6 worm cellular contexts compared by ENCODE assay signal in genomic region chrV:20464778-20465177, ce11.
A peak's percentile ranks its signal among the peaks of the same experiment; 100 is the strongest.
TF ChIP-seq lines count a peak whose summit lies in the region.

No protein-coding gene starts in this region.

TF ChIP-seq in whole organism, L4 larva, 104 proteins besides CTCF, POLR2A, EP300 and RAD21:
- TF ChIP-seq F10B5.3 (tag; optimal IDR thresholded peaks at IDR 0.05; lab: Kevin White, UChicago) (no peak), hlh-30 (tag; optimal IDR thresholded peaks at IDR 0.05; lab: Kevin White, UChicago; ENCODE audit: insufficient read depth) (peak; percentile 49)
TF ChIP-seq in whole organism, L4 larva: peak in this region for 1.

TF ChIP-seq in whole organism, early embryonic, 17 proteins besides CTCF, POLR2A, EP300 and RAD21:
- TF ChIP-seq tra-4 (tag; optimal IDR thresholded peaks at IDR 0.05; lab: Kevin White, UChicago) (no peak), hmg-4 (GFP tag; optimal IDR thresholded peaks at IDR 0.05; lab: Kevin White, UChicago) (peak; percentile 9), ama-1 (optimal IDR thresholded peaks at IDR 0.05; lab: Kevin White, UChicago) (no peak)
TF ChIP-seq in whole organism, early embryonic: peak in this region for 1.

TF ChIP-seq in whole organism, late embryonic, 69 proteins besides CTCF, POLR2A, EP300 and RAD21:
- TF ChIP-seq ets-4 (tag; optimal IDR thresholded peaks at IDR 0.05; lab: Kevin White, UChicago) (no peak), ceh-9 (tag; optimal IDR thresholded peaks at IDR 0.05; lab: Kevin White, UChicago) (no peak), fax-1 (tag; optimal IDR thresholded peaks at IDR 0.05; lab: Kevin White, UChicago) (no peak), sox-4 (tag; optimal IDR thresholded peaks at IDR 0.05; lab: Kevin White, UChicago) (no peak), ceh-31 (tag; optimal IDR thresholded peaks at IDR 0.05; lab: Kevin White, UChicago) (peak; percentile 49), ceh-30 (tag; optimal IDR thresholded peaks at IDR 0.05; lab: Kevin White, UChicago) (no peak), unc-55 (GFP tag; optimal IDR thresholded peaks at IDR 0.05; lab: Kevin White, UChicago) (peak; percentile 41), nfya-1 (tag; optimal IDR thresholded peaks at IDR 0.05; lab: Kevin White, UChicago) (peak; percentile 12), fkh-10 (GFP tag; optimal IDR thresholded peaks at IDR 0.05; lab: Kevin White, UChicago) (no peak), eyg-1 (tag; optimal IDR thresholded peaks at IDR 0.05; lab: Kevin White, UChicago) (no peak), ceh-48 (tag; optimal IDR thresholded peaks at IDR 0.05; lab: Kevin White, UChicago) (peak; percentile 80), hlh-30 (tag; optimal IDR thresholded peaks at IDR 0.05; lab: Kevin White, UChicago; ENCODE audit: insufficient read depth) (peak; percentile 40), pqm-1 (tag; optimal IDR thresholded peaks at IDR 0.05; lab: Kevin White, UChicago) (no peak), unc-42 (tag; optimal IDR thresholded peaks at IDR 0.05; lab: Kevin White, UChicago) (peak; percentile 2)

TF ChIP-seq in whole organism, midembryonic, 9 proteins besides CTCF, POLR2A, EP300 and RAD21:
- TF ChIP-seq T22C8.4 (GFP tag; IDR thresholded peaks at IDR 0.05; lab: Robert Waterston, UW) (peak; percentile 61), med-1 (GFP tag; optimal IDR thresholded peaks at IDR 0.05; lab: Kevin White, UChicago; ENCODE audit: insufficient read depth) (no peak), tab-1 (GFP tag; IDR thresholded peaks at IDR 0.05; lab: Robert Waterston, UW) (no peak), cog-1 (tag; optimal IDR thresholded peaks at IDR 0.05; lab: Kevin White, UChicago) (no peak), ref-1 (GFP tag; conservative IDR thresholded peaks at IDR 0.05; lab: Robert Waterston, UW) (no peak), ztf-29 (GFP tag; IDR thresholded peaks at IDR 0.05; lab: Robert Waterston, UW) (no peak), klf-2 (GFP tag; conservative IDR thresholded peaks at IDR 0.05; lab: Robert Waterston, UW) (no peak), ztf-23 (GFP tag; IDR thresholded peaks at IDR 0.05; lab: Robert Waterston, UW) (no peak)
TF ChIP-seq in whole organism, midembryonic: peak in this region for 1.

TF ChIP-seq in whole organism, mixed stage, embryonic, 35 proteins besides CTCF, POLR2A, EP300 and RAD21:
- TF ChIP-seq pha-4 (tag; optimal IDR thresholded peaks at IDR 0.05; lab: Kevin White, UChicago) (no peak), ceh-83 (GFP tag; optimal IDR thresholded peaks at IDR 0.05; lab: Kevin White, UChicago) (no peak), ces-1 (GFP tag; optimal IDR thresholded peaks at IDR 0.05; lab: Kevin White, UChicago) (peak; percentile 37), unc-120 (tag; optimal IDR thresholded peaks at IDR 0.05; lab: Kevin White, UChicago; ENCODE audit: poor library complexity, severe bottlenecking) (peak; percentile 7)

TF ChIP-seq in whole organism, young adult, 124 proteins besides CTCF, POLR2A, EP300 and RAD21:
- TF ChIP-seq F33H1.4 (GFP tag; IDR thresholded peaks at IDR 0.05; lab: Robert Waterston, UW): no peak
- no peak for TF ChIP-seq Y53G8AR.9 (GFP tag; conservative IDR thresholded peaks at IDR 0.05; lab: Robert Waterston, UW)
- TF ChIP-seq Y67H2A.10 (GFP tag; conservative IDR thresholded peaks at IDR 0.05; lab: Robert Waterston, UW): no peak
- TF ChIP-seq D2030.7 (GFP tag; IDR thresholded peaks at IDR 0.05; lab: Robert Waterston, UW): no peak
- peak; percentile 78 for TF ChIP-seq hmg-1.2 (GFP tag; IDR thresholded peaks at IDR 0.05; lab: Robert Waterston, UW)
- no peak for TF ChIP-seq nhr-179 (tag; optimal IDR thresholded peaks at IDR 0.05; lab: Kevin White, UChicago)
- no peak for TF ChIP-seq mes-4 (tag; optimal IDR thresholded peaks at IDR 0.05; lab: Kevin White, UChicago)
- no peak for TF ChIP-seq hsf-1 (GFP tag; IDR thresholded peaks at IDR 0.05; lab: Robert Waterston, UW)
